ENCODE assay signal across 5 fruit fly cellular contexts in genomic region chr3L:17428779-17429178, dm6.
TF ChIP-seq lines count a peak whose summit lies in the region.

Gene Gorab, minus strand, starts transcription at chr3L:17428836.

- peak; percentile 17 for TF ChIP-seq CTCF in whole organism, embryonic (GFP tag; optimal IDR thresholded peaks at IDR 0.05; lab: Kevin White, UChicago)

TF ChIP-seq in whole organism, adult, 20 proteins besides CTCF, POLR2A, EP300 and RAD21 (continues in another document):
- TF ChIP-seq Clk (GFP tag; optimal IDR thresholded peaks at IDR 0.05; lab: Kevin White, UChicago): peak; percentile 58
- peak; percentile 82 for TF ChIP-seq CG14711 (tag; optimal IDR thresholded peaks at IDR 0.05; lab: Kevin White, UChicago)
- TF ChIP-seq cnc (optimal IDR thresholded peaks at IDR 0.05; lab: Kevin White, UChicago): no peak
- TF ChIP-seq CG7101 (tag; optimal IDR thresholded peaks at IDR 0.05; lab: Kevin White, UChicago): peak; percentile 79
- TF ChIP-seq bab1 (GFP tag; optimal IDR thresholded peaks at IDR 0.05; lab: Kevin White, UChicago): peak; percentile 88
- peak; percentile 55 for TF ChIP-seq Hr96 (GFP tag; optimal IDR thresholded peaks at IDR 0.05; lab: Kevin White, UChicago)
- peak; percentile 76 for TF ChIP-seq toe (GFP tag; optimal IDR thresholded peaks at IDR 0.05; lab: Kevin White, UChicago)
- peak; percentile 54 for TF ChIP-seq pad (GFP tag; optimal IDR thresholded peaks at IDR 0.05; lab: Kevin White, UChicago)
- TF ChIP-seq CG5204 (GFP tag; optimal IDR thresholded peaks at IDR 0.05; lab: Kevin White, UChicago): no peak
- peak; percentile 63 for TF ChIP-seq Mnt (GFP tag; optimal IDR thresholded peaks at IDR 0.05; lab: Kevin White, UChicago)
- peak; percentile 61 for TF ChIP-seq tj (GFP tag; optimal IDR thresholded peaks at IDR 0.05; lab: Kevin White, UChicago)
- TF ChIP-seq CG1620 (GFP tag; optimal IDR thresholded peaks at IDR 0.05; lab: Kevin White, UChicago): peak; percentile 87
- TF ChIP-seq kay (GFP tag; lab: Kevin White, UChicago; ENCODE audit: borderline replicate concordance): no peak
- TF ChIP-seq cic (GFP tag; optimal IDR thresholded peaks at IDR 0.05; lab: Kevin White, UChicago): no peak
- peak; percentile 74 for TF ChIP-seq CG11617 (GFP tag; optimal IDR thresholded peaks at IDR 0.05; lab: Kevin White, UChicago)
- TF ChIP-seq ovo (GFP tag; optimal IDR thresholded peaks at IDR 0.05; lab: Kevin White, UChicago): peak; percentile 43
- peak; percentile 73 for TF ChIP-seq CG7045 (GFP tag; optimal IDR thresholded peaks at IDR 0.05; lab: Kevin White, UChicago)
- TF ChIP-seq CG12768 (GFP tag; optimal IDR thresholded peaks at IDR 0.05; lab: Kevin White, UChicago): peak; percentile 4

TF ChIP-seq in whole organism, embryonic, 481 proteins besides CTCF, POLR2A, EP300 and RAD21 (continues in another document):
- peak; percentile 52 for TF ChIP-seq gsb-n (tag; optimal IDR thresholded peaks at IDR 0.05; lab: Kevin White, UChicago)
- TF ChIP-seq chm (GFP tag; IDR thresholded peaks at IDR 0.05; lab: Robert Waterston, UW): peak; percentile 89
- peak; percentile 95 for TF ChIP-seq Dbx (GFP tag; IDR thresholded peaks at IDR 0.05; lab: Robert Waterston, UW)
- TF ChIP-seq Sox102F (GFP tag; optimal IDR thresholded peaks at IDR 0.05; lab: Kevin White, UChicago): peak; percentile 91
- peak; percentile 85 for TF ChIP-seq CG2678 (tag; optimal IDR thresholded peaks at IDR 0.05; lab: Kevin White, UChicago)
- peak; percentile 94 for TF ChIP-seq sisA (GFP tag; IDR thresholded peaks at IDR 0.05; lab: Robert Waterston, UW)
- peak; percentile 89 for TF ChIP-seq rib (GFP tag; IDR thresholded peaks at IDR 0.05; lab: Robert Waterston, UW)
- TF ChIP-seq CG32532 (GFP tag; IDR thresholded peaks at IDR 0.05; lab: Robert Waterston, UW): peak; percentile 97
- peak; percentile 76 for TF ChIP-seq CG8944 (GFP tag; optimal IDR thresholded peaks at IDR 0.05; lab: Kevin White, UChicago)
- peak; percentile 22 for TF ChIP-seq CG13296 (GFP tag; optimal IDR thresholded peaks at IDR 0.05; lab: Kevin White, UChicago)
- TF ChIP-seq D19A (tag; optimal IDR thresholded peaks at IDR 0.05; lab: Kevin White, UChicago): peak; percentile 88
- no peak for TF ChIP-seq eyg (GFP tag; optimal IDR thresholded peaks at IDR 0.05; lab: Kevin White, UChicago)
- TF ChIP-seq Aef1 (GFP tag; IDR thresholded peaks at IDR 0.05; lab: Robert Waterston, UW): peak; percentile 97
- TF ChIP-seq pzg (GFP tag; optimal IDR thresholded peaks at IDR 0.05; lab: Kevin White, UChicago): peak; percentile 54
- peak; percentile 76 for TF ChIP-seq sens-2 (GFP tag; IDR thresholded peaks at IDR 0.05; lab: Robert Waterston, UW)
- TF ChIP-seq Doc3 (GFP tag; IDR thresholded peaks at IDR 0.05; lab: Robert Waterston, UW; ENCODE audit: partially characterized antibody): peak; percentile 42; the same call in 1 of the 3 replicates
- TF ChIP-seq D19B (GFP tag; optimal IDR thresholded peaks at IDR 0.05; lab: Kevin White, UChicago): peak; percentile 67
- TF ChIP-seq CG6791 (GFP tag; IDR thresholded peaks at IDR 0.05; lab: Robert Waterston, UW; ENCODE audit: partially characterized antibody): peak; percentile 52; the same call in 1 of the 3 replicates

TF ChIP-seq in whole organism, prepupa, 60 proteins besides CTCF, POLR2A, EP300 and RAD21 (continues in another document):
- TF ChIP-seq topi (GFP tag; optimal IDR thresholded peaks at IDR 0.05; lab: Kevin White, UChicago) (peak; percentile 90), CG9139 (GFP tag; optimal IDR thresholded peaks at IDR 0.05; lab: Kevin White, UChicago) (no peak), ss (GFP tag; optimal IDR thresholded peaks at IDR 0.05; lab: Kevin White, UChicago) (peak in 1 of 2 experiments; percentile 41), Sox102F (GFP tag; optimal IDR thresholded peaks at IDR 0.05; lab: Kevin White, UChicago) (peak; percentile 76), CG6792 (GFP tag; optimal IDR thresholded peaks at IDR 0.05; lab: Kevin White, UChicago) (peak; percentile 64), vri (GFP tag; optimal IDR thresholded peaks at IDR 0.05; lab: Kevin White, UChicago) (peak; percentile 67), achi (GFP tag; optimal IDR thresholded peaks at IDR 0.05; lab: Kevin White, UChicago) (peak; percentile 86), CG6808 (GFP tag; optimal IDR thresholded peaks at IDR 0.05; lab: Kevin White, UChicago) (peak; percentile 31), Met (GFP tag; optimal IDR thresholded peaks at IDR 0.05; lab: Kevin White, UChicago) (peak; percentile 86), Sox14 (GFP tag; optimal IDR thresholded peaks at IDR 0.05; lab: Kevin White, UChicago) (peak; percentile 91), Eip75B (GFP tag; optimal IDR thresholded peaks at IDR 0.05; lab: Kevin White, UChicago) (peak; percentile 70), CG8319 (GFP tag; optimal IDR thresholded peaks at IDR 0.05; lab: Kevin White, UChicago) (peak; percentile 74), Blimp-1 (GFP tag; optimal IDR thresholded peaks at IDR 0.05; lab: Kevin White, UChicago) (peak; percentile 47), Hr4 (GFP tag; optimal IDR thresholded peaks at IDR 0.05; lab: Kevin White, UChicago) (peak; percentile 90), Ets21C (GFP tag; optimal IDR thresholded peaks at IDR 0.05; lab: Kevin White, UChicago) (peak; percentile 77), dac (GFP tag; optimal IDR thresholded peaks at IDR 0.05; lab: Kevin White, UChicago) (peak; percentile 46), net (GFP tag; optimal IDR thresholded peaks at IDR 0.05; lab: Kevin White, UChicago) (peak; percentile 70), CG6854 (GFP tag; optimal IDR thresholded peaks at IDR 0.05; lab: Kevin White, UChicago) (no peak), Gug (GFP tag; IDR thresholded peaks at IDR 0.05; lab: Robert Waterston, UW) (peak; percentile 94)

TF ChIP-seq in whole organism, pupa, 21 proteins besides CTCF, POLR2A, EP300 and RAD21:
- TF ChIP-seq Ets98B (GFP tag; IDR thresholded peaks at IDR 0.05; lab: Robert Waterston, UW) (peak; percentile 91), Pif1A (GFP tag; optimal IDR thresholded peaks at IDR 0.05; lab: Kevin White, UChicago) (peak; percentile 79), Snoo (tag; optimal IDR thresholded peaks at IDR 0.05; lab: Kevin White, UChicago) (peak; percentile 81), CG9948 (tag; optimal IDR thresholded peaks at IDR 0.05; lab: Kevin White, UChicago) (peak; percentile 80), CG32121 (GFP tag; IDR thresholded peaks at IDR 0.05; lab: Robert Waterston, UW) (peak; percentile 92), CG8301 (tag; optimal IDR thresholded peaks at IDR 0.05; lab: Kevin White, UChicago) (peak; percentile 73), CG17806 (tag; optimal IDR thresholded peaks at IDR 0.05; lab: Kevin White, UChicago) (peak; percentile 86), Pif1B (GFP tag; optimal IDR thresholded peaks at IDR 0.05; lab: Kevin White, UChicago) (peak; percentile 76), rn (GFP tag; IDR thresholded peaks at IDR 0.05; lab: Robert Waterston, UW) (peak; percentile 90), CG14655 (GFP tag; optimal IDR thresholded peaks at IDR 0.05; lab: Kevin White, UChicago) (peak; percentile 80), CG12605 (GFP tag; IDR thresholded peaks at IDR 0.05; lab: Robert Waterston, UW) (peak; percentile 86), D1 (tag; optimal IDR thresholded peaks at IDR 0.05; lab: Kevin White, UChicago) (no peak), CG8159 (tag; optimal IDR thresholded peaks at IDR 0.05; lab: Kevin White, UChicago) (peak; percentile 78), CG4496 (GFP tag; IDR thresholded peaks at IDR 0.05; lab: Robert Waterston, UW) (peak; percentile 96), CG15710 (tag; optimal IDR thresholded peaks at IDR 0.05; lab: Kevin White, UChicago) (peak; percentile 85), CG13204 (GFP tag; optimal IDR thresholded peaks at IDR 0.05; lab: Kevin White, UChicago) (no peak), gl (tag; optimal IDR thresholded peaks at IDR 0.05; lab: Kevin White, UChicago) (no peak), EcR (GFP tag; optimal IDR thresholded peaks at IDR 0.05; lab: Kevin White, UChicago) (no peak), CG10348 (GFP tag; IDR thresholded peaks at IDR 0.05; lab: Robert Waterston, UW) (peak; percentile 85), fd96Ca (GFP tag; IDR thresholded peaks at IDR 0.05; lab: Robert Waterston, UW) (peak; percentile 91), CG34367 (tag; optimal IDR thresholded peaks at IDR 0.05; lab: Kevin White, UChicago) (peak; percentile 68)

TF ChIP-seq in whole organism, wandering third instar larva, 38 proteins besides CTCF, POLR2A, EP300 and RAD21 (continues in another document):
- TF ChIP-seq HLH106 (tag; optimal IDR thresholded peaks at IDR 0.05; lab: Kevin White, UChicago) (peak; percentile 92), h (GFP tag; optimal IDR thresholded peaks at IDR 0.05; lab: Kevin White, UChicago) (peak; percentile 92), dmrt93B (GFP tag; optimal IDR thresholded peaks at IDR 0.05; lab: Kevin White, UChicago) (peak; percentile 87), rgr (GFP tag; optimal IDR thresholded peaks at IDR 0.05; lab: Kevin White, UChicago) (peak; percentile 89), Dif (GFP tag; optimal IDR thresholded peaks at IDR 0.05; lab: Kevin White, UChicago; ENCODE audit: partially characterized antibody) (no peak), fru (GFP tag; optimal IDR thresholded peaks at IDR 0.05; lab: Kevin White, UChicago) (peak; percentile 80), Mio (GFP tag; optimal IDR thresholded peaks at IDR 0.05; lab: Kevin White, UChicago) (peak; percentile 2), dsf (GFP tag; optimal IDR thresholded peaks at IDR 0.05; lab: Kevin White, UChicago; ENCODE audit: borderline replicate concordance) (peak; percentile 70), Sp1 (GFP tag; optimal IDR thresholded peaks at IDR 0.05; lab: Kevin White, UChicago) (peak; percentile 72), ey (GFP tag; optimal IDR thresholded peaks at IDR 0.05; lab: Kevin White, UChicago) (peak; percentile 87), pan (optimal IDR thresholded peaks at IDR 0.05; lab: Kevin White, UChicago) (no peak), Hr83 (GFP tag; optimal IDR thresholded peaks at IDR 0.05; lab: Kevin White, UChicago; ENCODE audit: poor library complexity, severe bottlenecking) (peak; percentile 74), foxo (GFP tag; optimal IDR thresholded peaks at IDR 0.05; lab: Kevin White, UChicago) (peak in 1 of 2 experiments; percentile 87), CrebA (GFP tag; optimal IDR thresholded peaks at IDR 0.05; lab: Kevin White, UChicago; ENCODE audit: borderline replicate concordance) (no peak), Rel (GFP tag; optimal IDR thresholded peaks at IDR 0.05; lab: Kevin White, UChicago) (no peak), Rel (tag; optimal IDR thresholded peaks at IDR 0.05; lab: Kevin White, UChicago) (peak; percentile 59), sage (GFP tag; optimal IDR thresholded peaks at IDR 0.05; lab: Kevin White, UChicago) (peak; percentile 77), psq (GFP tag; optimal IDR thresholded peaks at IDR 0.05; lab: Kevin White, UChicago) (peak; percentile 78), usp (GFP tag; optimal IDR thresholded peaks at IDR 0.05; lab: Kevin White, UChicago) (no peak), woc (GFP tag; optimal IDR thresholded peaks at IDR 0.05; lab: Kevin White, UChicago) (peak; percentile 70), br (GFP tag; optimal IDR thresholded peaks at IDR 0.05; lab: Kevin White, UChicago) (peak; percentile 74), GATAd (GFP tag; optimal IDR thresholded peaks at IDR 0.05; lab: Kevin White, UChicago) (peak; percentile 67), brk (GFP tag; optimal IDR thresholded peaks at IDR 0.05; lab: Kevin White, UChicago) (peak; percentile 74)
